Fruit fly (Drosophila melanogaster) whole organism, wandering third instar larva: ENCODE measurements around the gene Ogg1.

ENCODE experiments used
- Abd-B ChIP-seq: fragments of >200 bp; optimal IDR thresholded peaks from 2 replicates; lab custom pipeline; 2017; ENCODE audit warnings: missing biosample characterization, missing genetic modification characterization
- CG32264 ChIP-seq: fragments of 200-800 bp; sonication (Bioruptor generic); optimal IDR thresholded peaks from 2 replicates; lab custom pipeline; 2016; ENCODE audit warnings: missing biosample characterization, missing genetic modification characterization
- CG9705 ChIP-seq: fragments of 200-800 bp; sonication (Bioruptor generic); optimal IDR thresholded peaks from 2 replicates; lab custom pipeline; 2018; ENCODE audit warnings: missing biosample characterization, mild to moderate bottlenecking, missing genetic modification characterization
- CrebA ChIP-seq: fragments of 200-800 bp; sonication (Bioruptor generic); optimal IDR thresholded peaks from 2 replicates; lab custom pipeline; 2016; ENCODE audit warnings: missing biosample characterization, mild to moderate bottlenecking, missing genetic modification characterization, borderline replicate concordance
- Dfd ChIP-seq: fragments of >200 bp; optimal IDR thresholded peaks from 2 replicates; lab custom pipeline; 2017; ENCODE audit warnings: missing biosample characterization, missing genetic modification characterization
- Dif ChIP-seq: fragments of 200-275, 200-300 bp; sonication (Bioruptor generic); optimal IDR thresholded peaks from 2 replicates; lab custom pipeline; 2018; ENCODE audit warnings: missing biosample characterization, missing genetic modification characterization; ENCODE audit not compliant: partially characterized antibody
- GATAd ChIP-seq: sonication (Bioruptor generic); optimal IDR thresholded peaks from 2 replicates; lab custom pipeline; 2016; ENCODE audit warnings: missing biosample characterization, missing genetic modification characterization
- HLH106 ChIP-seq: fragments of 200-800 bp; optimal IDR thresholded peaks from 3 replicates; lab custom pipeline; 2019; ENCODE audit warnings: missing biosample characterization, mild to moderate bottlenecking, missing genetic modification characterization, moderate library complexity
- Hnf4 ChIP-seq: fragments of 200-800 bp; sonication (Bioruptor generic); optimal IDR thresholded peaks from 2 replicates; lab custom pipeline; 2016; ENCODE audit warnings: missing biosample characterization, mild to moderate bottlenecking, missing genetic modification characterization
- Hr78 ChIP-seq: fragments of >200 bp; optimal IDR thresholded peaks from 2 replicates; lab custom pipeline; 2017; ENCODE audit warnings: missing biosample characterization, missing genetic modification characterization
- Hr83 ChIP-seq: fragments of 200-300 bp; sonication (Bioruptor generic); optimal IDR thresholded peaks from 2 replicates; lab custom pipeline; 2016; ENCODE audit warnings: missing biosample characterization, mild to moderate bottlenecking, missing genetic modification characterization, moderate library complexity; ENCODE audit not compliant: poor library complexity, severe bottlenecking
- Jra ChIP-seq: sonication (Bioruptor generic); optimal IDR thresholded peaks from 2 replicates; lab custom pipeline; 2016; ENCODE audit warnings: missing biosample characterization, missing genetic modification characterization
- Mio ChIP-seq: sonication (Bioruptor generic); optimal IDR thresholded peaks from 2 replicates; lab custom pipeline; 2016; ENCODE audit warnings: missing biosample characterization, missing genetic modification characterization
- Myc ChIP-seq: fragments of >200 bp; optimal IDR thresholded peaks from 2 replicates; lab custom pipeline; 2017
- N ChIP-seq: fragments of >200 bp; optimal IDR thresholded peaks from 2 replicates; lab custom pipeline; 2018; ENCODE audit warnings: missing biosample characterization, missing external identifiers, missing genetic modification characterization
- OdsH ChIP-seq: fragments of 200-800 bp; sonication (Bioruptor generic); optimal IDR thresholded peaks from 2 replicates; lab custom pipeline; 2016; ENCODE audit warnings: missing biosample characterization, mild to moderate bottlenecking, missing genetic modification characterization
- Rel ChIP-seq, 2 experiments: fragments of 200-800 bp; sonication (Bioruptor generic) in 1 of 2; optimal IDR thresholded peaks; 2 replicates in 1 of 2; 3 replicates in 1 of 2; lab custom pipeline; 2016 to 2019; ENCODE audit warnings: mild to moderate bottlenecking in 2 of 2, missing biosample characterization in 2 of 2, missing genetic modification characterization in 2 of 2, moderate library complexity in 1 of 2
- Sp1 ChIP-seq: fragments of 200-800 bp; sonication (Bioruptor generic); optimal IDR thresholded peaks from 3 replicates; lab custom pipeline; 2019; ENCODE audit warnings: missing biosample characterization, mild to moderate bottlenecking, missing genetic modification characterization, moderate library complexity
- Vsx2 ChIP-seq: fragments of 200-300, 225-300 bp; sonication (Bioruptor generic); optimal IDR thresholded peaks from 2 replicates; lab custom pipeline; 2018; ENCODE audit warnings: missing biosample characterization, missing genetic modification characterization; ENCODE audit not compliant: partially characterized antibody
- br ChIP-seq: fragments of 200-800 bp; sonication (Bioruptor generic); optimal IDR thresholded peaks from 2 replicates; lab custom pipeline; 2016; ENCODE audit warnings: missing biosample characterization, missing genetic modification characterization
- brk ChIP-seq: fragments of 200-800 bp; sonication (Bioruptor generic); optimal IDR thresholded peaks from 2 replicates; lab custom pipeline; 2016; ENCODE audit warnings: missing biosample characterization, mild to moderate bottlenecking, missing genetic modification characterization
- dl ChIP-seq, 2 experiments: fragments of 175-275, 200-275 bp in 1 of 2; fragments of 200-275 bp in 1 of 2; sonication (Bioruptor generic); optimal IDR thresholded peaks; lab custom pipeline; 2018; ENCODE audit warnings: mild to moderate bottlenecking in 2 of 2, missing biosample characterization in 2 of 2, missing genetic modification characterization in 2 of 2, moderate library complexity in 2 of 2; ENCODE audit not compliant: partially characterized antibody in 2 of 2, insufficient read depth in 1 of 2
- dmrt93B ChIP-seq: fragments of 200-800 bp; sonication (Bioruptor generic); optimal IDR thresholded peaks from 2 replicates; lab custom pipeline; 2018; ENCODE audit warnings: missing biosample characterization, mild to moderate bottlenecking, missing genetic modification characterization
- dsf ChIP-seq: sonication (Bioruptor generic); optimal IDR thresholded peaks from 2 replicates; lab custom pipeline; 2016; ENCODE audit warnings: missing biosample characterization, missing genetic modification characterization, borderline replicate concordance
- ey ChIP-seq: fragments of 200-800 bp; sonication (Bioruptor generic); optimal IDR thresholded peaks from 2 replicates; lab custom pipeline; 2016; ENCODE audit warnings: missing biosample characterization, missing genetic modification characterization
- foxo ChIP-seq, 2 experiments: fragments of 200-800 bp; sonication (Bioruptor generic); optimal IDR thresholded peaks; 2 replicates in 1 of 2; 3 replicates in 1 of 2; lab custom pipeline; 2016 to 2017; ENCODE audit warnings: missing biosample characterization in 2 of 2, missing genetic modification characterization in 2 of 2
- fru ChIP-seq: fragments of 200-800 bp; sonication (Bioruptor generic); optimal IDR thresholded peaks from 3 replicates; lab custom pipeline; 2016; ENCODE audit warnings: missing biosample characterization, mild to moderate bottlenecking, missing genetic modification characterization
- h ChIP-seq: fragments of 200-800 bp; sonication (Bioruptor generic); optimal IDR thresholded peaks from 3 replicates; lab custom pipeline; 2016; ENCODE audit warnings: missing biosample characterization, mild to moderate bottlenecking, missing genetic modification characterization
- jim ChIP-seq: fragments of 175-275, 200-325 bp; sonication (Bioruptor generic); optimal IDR thresholded peaks from 2 replicates; lab custom pipeline; 2016; ENCODE audit warnings: missing biosample characterization, mild to moderate bottlenecking, missing genetic modification characterization
- lola ChIP-seq: fragments of >200 bp; optimal IDR thresholded peaks from 2 replicates; lab custom pipeline; 2017; ENCODE audit warnings: missing biosample characterization, missing genetic modification characterization
- pan ChIP-seq: fragments of >200 bp; optimal IDR thresholded peaks from 2 replicates; lab custom pipeline; 2017
- psq ChIP-seq: fragments of 200-800 bp; sonication (Bioruptor generic); optimal IDR thresholded peaks from 3 replicates; lab custom pipeline; 2017; ENCODE audit warnings: missing biosample characterization, mild to moderate bottlenecking, missing genetic modification characterization, moderate library complexity
- rgr ChIP-seq: fragments of 200-800 bp; sonication (Bioruptor generic); optimal IDR thresholded peaks from 3 replicates; lab custom pipeline; 2016; ENCODE audit warnings: missing biosample characterization, mild to moderate bottlenecking, missing genetic modification characterization
- sage ChIP-seq: fragments of 200-800 bp; sonication (Bioruptor generic); optimal IDR thresholded peaks from 2 replicates; lab custom pipeline; 2016; ENCODE audit warnings: missing biosample characterization, mild to moderate bottlenecking, missing genetic modification characterization
- sv ChIP-seq: fragments of 200-800 bp; sonication (Bioruptor generic); optimal IDR thresholded peaks from 3 replicates; lab custom pipeline; 2016; ENCODE audit warnings: missing biosample characterization, missing genetic modification characterization
- tai ChIP-seq: sonication (Bioruptor generic); optimal IDR thresholded peaks from 2 replicates; lab custom pipeline; 2016; ENCODE audit warnings: missing biosample characterization, missing genetic modification characterization
- usp ChIP-seq: fragments of >200 bp; optimal IDR thresholded peaks from 2 replicates; lab custom pipeline; 2017; ENCODE audit warnings: missing biosample characterization, missing genetic modification characterization
- woc ChIP-seq: sonication (Bioruptor generic); optimal IDR thresholded peaks from 2 replicates; lab custom pipeline; 2016; ENCODE audit warnings: missing biosample characterization, mild to moderate bottlenecking, missing genetic modification characterization

Ogg1 gene

DNA sequence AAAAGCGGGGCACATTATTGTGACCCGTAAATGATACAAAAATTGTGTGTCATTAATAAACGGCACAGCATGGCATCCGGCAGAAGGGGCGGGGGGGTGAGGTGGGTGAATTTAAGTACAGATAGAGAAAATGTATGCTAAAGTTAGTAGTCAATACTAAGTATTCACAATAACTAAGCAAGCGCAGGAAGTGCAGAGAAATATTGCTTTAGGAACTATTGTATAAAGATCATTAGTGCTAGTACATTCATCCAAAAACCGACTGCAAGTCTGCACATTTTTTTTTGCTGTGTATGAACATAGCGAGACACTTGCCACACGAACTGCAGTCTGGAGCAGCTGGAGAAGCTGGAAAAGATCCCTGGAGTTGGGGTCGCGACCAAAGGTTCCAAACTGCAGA, 20.7 kb upstream of the Ogg1 start:
- TF ChIP-seq br (no peak), h (GFP tag; lab: Kevin White, UChicago) (peak; percentile 35), Rel (GFP tag; optimal IDR thresholded peaks at IDR 0.05; lab: Kevin White, UChicago) (no peak), Rel (tag; optimal IDR thresholded peaks at IDR 0.05; lab: Kevin White, UChicago) (no peak), Hr78 (GFP tag; lab: Kevin White, UChicago) (no peak), Jra (GFP tag; lab: Kevin White, UChicago) (no peak), ey (GFP tag; lab: Kevin White, UChicago) (peak; percentile 2), dsf (GFP tag; lab: Kevin White, UChicago) (no peak), Sp1 (GFP tag; lab: Kevin White, UChicago) (peak; percentile 27), foxo (GFP tag; optimal IDR thresholded peaks at IDR 0.05; lab: Kevin White, UChicago) (peak in 1 of 2 experiments; percentile 26), fru (GFP tag; lab: Kevin White, UChicago) (peak; percentile 26), sage (no peak), GATAd (GFP tag; lab: Kevin White, UChicago) (no peak), HLH106 (tag; lab: Kevin White, UChicago) (peak; percentile 57), woc (GFP tag; lab: Kevin White, UChicago) (no peak)

DNA sequence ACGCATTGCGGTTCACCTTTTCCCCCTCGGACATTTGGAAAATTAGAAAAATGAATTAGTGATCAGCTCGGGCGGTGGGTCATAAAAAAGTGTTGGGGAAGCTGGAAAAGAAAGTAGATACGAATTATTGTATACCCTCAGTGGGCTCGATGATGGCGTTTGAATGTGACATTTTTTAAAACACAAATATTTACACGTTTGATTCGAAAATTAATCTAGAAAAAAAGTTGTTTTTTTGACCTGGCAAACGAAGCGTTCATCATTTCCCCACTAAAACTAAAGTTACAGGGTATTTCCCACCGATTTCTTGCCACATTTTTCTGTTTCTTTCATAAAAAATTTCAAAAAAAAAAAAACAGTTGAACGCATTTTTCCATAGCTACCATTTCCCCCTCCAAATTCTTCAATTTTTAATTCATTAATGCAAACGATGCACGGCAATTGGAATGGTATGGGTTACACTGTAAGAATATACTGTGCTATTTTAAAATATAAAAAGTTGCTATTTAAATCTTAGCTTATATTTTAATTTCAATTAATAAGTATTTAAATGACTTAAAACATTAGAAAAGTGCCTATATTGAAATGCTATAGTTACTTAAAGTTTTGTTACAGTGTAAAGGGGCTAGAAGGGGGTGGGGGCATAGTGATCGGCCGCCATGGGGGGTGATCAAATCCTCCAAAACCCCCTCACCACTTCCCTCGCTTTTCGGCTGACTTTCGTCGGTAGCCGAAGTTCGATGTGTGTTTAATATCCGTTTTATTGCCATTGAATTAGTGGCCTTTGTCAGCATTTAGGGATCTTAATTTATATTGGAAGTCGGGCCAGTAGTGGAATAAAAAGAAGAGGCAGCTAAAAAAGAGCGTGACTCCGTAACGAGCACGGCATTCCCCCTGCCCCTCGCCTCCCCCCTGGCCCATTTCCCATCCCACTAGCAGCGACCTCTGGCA, 18.5 kb upstream of the Ogg1 start:
- TF ChIP-seq OdsH (no peak), Rel (GFP tag; optimal IDR thresholded peaks at IDR 0.05; lab: Kevin White, UChicago) (no peak), Rel (tag; optimal IDR thresholded peaks at IDR 0.05; lab: Kevin White, UChicago) (no peak), foxo (GFP tag; optimal IDR thresholded peaks at IDR 0.05; lab: Kevin White, UChicago) (no peak), Abd-B (no peak), brk (GFP tag; lab: Kevin White, UChicago) (no peak), Mio (GFP tag; lab: Kevin White, UChicago) (no peak), fru (GFP tag; lab: Kevin White, UChicago) (no peak)
- TF ChIP-seq, all 38 proteins: peak for 0

DNA sequence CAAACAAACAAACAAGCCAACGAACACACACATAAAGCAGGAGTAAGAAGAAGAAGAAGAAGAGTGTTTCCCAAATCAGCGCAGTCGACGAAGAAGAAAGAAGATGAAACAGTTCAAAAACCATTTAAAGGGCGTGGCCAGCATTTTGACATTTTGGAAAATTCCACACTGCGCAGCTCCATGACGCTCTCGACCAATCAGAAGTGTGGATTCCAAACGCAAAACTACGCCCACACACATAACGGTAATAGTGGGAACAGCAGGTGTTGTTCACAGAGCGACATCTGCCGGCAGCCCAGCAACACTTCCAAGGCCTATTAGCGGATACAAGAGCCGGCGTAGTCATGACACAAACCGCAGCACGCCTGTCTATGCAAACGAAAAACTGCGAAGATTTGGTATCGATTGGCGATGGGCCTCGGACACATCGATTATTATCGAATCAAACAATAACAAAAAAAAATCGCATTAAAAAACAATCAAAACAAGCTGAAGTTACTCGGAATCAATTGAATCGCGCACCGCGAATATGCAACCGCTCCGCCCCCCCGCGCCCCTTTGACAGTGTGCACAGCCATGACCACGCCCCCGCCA, 13.4 kb upstream of the Ogg1 start, which contains the start of gene Rubicon:
Rubicon (plus strand) TSS at position 433 of the 594 bp plus-strand sequence.
- TF ChIP-seq dl (GFP tag; optimal IDR thresholded peaks at IDR 0.05; lab: Kevin White, UChicago; ENCODE audit: insufficient read depth in 1 of 2, partially characterized antibody in 2 of 2) (no peak), ey (GFP tag; lab: Kevin White, UChicago) (no peak), Vsx2 (no peak), N (GFP tag; lab: Kevin White, UChicago) (no peak), fru (GFP tag; lab: Kevin White, UChicago) (no peak), h (GFP tag; lab: Kevin White, UChicago) (peak; percentile 0), jim (GFP tag; lab: Kevin White, UChicago) (peak; percentile 16), dmrt93B (GFP tag; lab: Kevin White, UChicago) (no peak), CrebA (GFP tag; lab: Kevin White, UChicago) (no peak), GATAd (GFP tag; lab: Kevin White, UChicago) (no peak), pan (lab: Kevin White, UChicago) (no peak), Myc (peak; percentile 95), Mio (GFP tag; lab: Kevin White, UChicago) (no peak), Hnf4 (GFP tag; lab: Kevin White, UChicago) (no peak), dsf (GFP tag; lab: Kevin White, UChicago) (no peak), CG9705 (peak; percentile 3), Jra (GFP tag; lab: Kevin White, UChicago) (no peak), Abd-B (no peak), lola (GFP tag; lab: Kevin White, UChicago) (no peak), rgr (GFP tag; lab: Kevin White, UChicago) (peak; percentile 19), usp (GFP tag; lab: Kevin White, UChicago) (no peak), Dif (no peak), Hr83 (GFP tag; lab: Kevin White, UChicago) (no peak), brk (GFP tag; lab: Kevin White, UChicago) (no peak), psq (GFP tag; lab: Kevin White, UChicago) (no peak), foxo (GFP tag; optimal IDR thresholded peaks at IDR 0.05; lab: Kevin White, UChicago) (no peak), HLH106 (tag; lab: Kevin White, UChicago) (peak; percentile 32), Dfd (GFP tag; lab: Kevin White, UChicago) (no peak), CG32264 (no peak), tai (GFP tag; lab: Kevin White, UChicago) (no peak), Hr78 (GFP tag; lab: Kevin White, UChicago) (no peak), sv (no peak), OdsH (no peak), Sp1 (GFP tag; lab: Kevin White, UChicago) (peak; percentile 24), woc (GFP tag; lab: Kevin White, UChicago) (no peak), sage (no peak), br (no peak), Rel (GFP tag; optimal IDR thresholded peaks at IDR 0.05; lab: Kevin White, UChicago) (no peak), Rel (tag; optimal IDR thresholded peaks at IDR 0.05; lab: Kevin White, UChicago) (no peak)
